Worm (Caenorhabditis elegans) whole organism, young adult: ENCODE data around the gene Y59H11AM.1.

Experiments
- F39B2.1 ChIP-seq: fragments of 200-800 bp; sonication (Bioruptor generic); IDR thresholded peaks from 2 replicates; pipeline ENCODE4 v1.3.6; 2022; ENCODE audit warnings: missing genetic modification reagents, missing genetic modification characterization, missing compliant biosample characterization
- Y56A3A.18 ChIP-seq: fragments of 200-800 bp; sonication (Bioruptor generic); IDR thresholded peaks from 2 replicates; pipeline ENCODE4 v1.3.6; 2022; ENCODE audit warnings: missing genetic modification reagents, missing genetic modification characterization, missing compliant biosample characterization
- Y95B8A.8 ChIP-seq: fragments of 200-800 bp; sonication (Bioruptor generic); IDR thresholded peaks from 2 replicates; pipeline ENCODE4 v1.3.6; 2022; ENCODE audit warnings: missing genetic modification reagents, missing genetic modification characterization, missing compliant biosample characterization
- aptf-3 ChIP-seq: fragments of 200-800 bp; sonication (Bioruptor generic); IDR thresholded peaks from 2 replicates; pipeline ENCODE4 v1.3.6; 2022; ENCODE audit warnings: missing genetic modification characterization, missing compliant biosample characterization
- ceh-27 ChIP-seq: fragments of 200-800 bp; sonication (Bioruptor generic); optimal IDR thresholded peaks from 2 replicates; lab custom pipeline; 2018; ENCODE audit warnings: mild to moderate bottlenecking, missing genetic modification characterization, moderate library complexity, missing compliant biosample characterization
- efl-1 ChIP-seq: fragments of 150-350 bp; optimal IDR thresholded peaks from 2 replicates; lab custom pipeline; 2014; ENCODE audit warnings: missing biosample characterization, missing genetic modification reagents, missing genetic modification characterization
- ets-4 ChIP-seq: fragments of 200-800 bp; sonication (Bioruptor generic); optimal IDR thresholded peaks from 2 replicates; lab custom pipeline; 2018; ENCODE audit warnings: mild to moderate bottlenecking, missing genetic modification characterization, missing compliant biosample characterization
- lin-40 ChIP-seq: sonication (generic microtip); optimal IDR thresholded peaks from 2 replicates; lab custom pipeline; 2016; ENCODE audit warnings: missing genetic modification characterization, mild to moderate bottlenecking, missing compliant biosample characterization, missing genotype, missing genetic modification reagents
- nfya-1 ChIP-seq: sonication (generic microtip); optimal IDR thresholded peaks from 2 replicates; lab custom pipeline; 2017; ENCODE audit warnings: antibody characterized with exemption, missing compliant biosample characterization, missing genetic modification characterization, borderline replicate concordance; ENCODE audit not compliant: insufficient read depth
- nhr-120 ChIP-seq: fragments of 200-800 bp; sonication (Bioruptor generic); IDR thresholded peaks from 2 replicates; pipeline ENCODE4 v1.3.6; 2022; ENCODE audit warnings: missing genetic modification characterization, missing compliant biosample characterization
- sea-2 ChIP-seq: fragments of 200-800 bp; sonication (Bioruptor generic); IDR thresholded peaks from 2 replicates; pipeline ENCODE4 v1.3.6; 2022; ENCODE audit warnings: missing genetic modification characterization, missing compliant biosample characterization
- unc-62 ChIP-seq: fragments of 150-350 bp; optimal IDR thresholded peaks from 2 replicates; lab custom pipeline; 2014; ENCODE audit warnings: missing biosample characterization, missing genetic modification reagents, missing genetic modification characterization

DNA sequence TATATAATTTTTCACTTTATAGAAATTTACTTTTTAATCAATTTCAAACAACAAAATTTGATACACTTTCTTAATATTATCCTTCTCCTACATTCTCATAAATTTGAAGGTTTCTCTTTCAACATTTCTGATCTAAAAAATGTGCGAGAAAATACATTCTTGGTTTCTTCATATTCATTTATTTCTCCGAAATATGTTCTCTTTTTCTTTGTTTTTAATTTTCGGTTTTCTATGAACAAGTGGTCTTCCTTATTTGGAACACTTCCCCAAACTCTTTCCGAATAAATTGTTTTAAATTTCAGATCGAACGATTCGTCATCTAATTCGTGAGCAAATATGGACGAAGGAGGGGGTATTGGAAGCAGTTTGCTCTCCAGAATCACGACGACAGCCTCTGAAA, 12.1 kb upstream of the Y59H11AM.1 start, which contains the start of gene npr-22:
- TF ChIP-seq ets-4 (no peak), ceh-27 (GFP tag; lab: Kevin White, UChicago) (no peak), F39B2.1 (GFP tag; lab: Robert Waterston, UW) (no peak), sea-2 (GFP tag; lab: Robert Waterston, UW) (no peak), efl-1 (GFP tag; lab: Kevin White, UChicago) (no peak), lin-40 (tag; lab: Kevin White, UChicago) (no peak), Y95B8A.8 (GFP tag; lab: Robert Waterston, UW) (no peak), nhr-120 (no peak), aptf-3 (GFP tag; lab: Robert Waterston, UW) (no peak), unc-62 (GFP tag; lab: Kevin White, UChicago) (no peak), nfya-1 (tag; lab: Kevin White, UChicago) (no peak), Y56A3A.18 (GFP tag; lab: Robert Waterston, UW) (no peak)
